Worm (Caenorhabditis elegans) whole organism, late embryonic: ENCODE results near the gene Y39B6A.25.

ENCODE experiments used
- C38D4.7 ChIP-seq: fragments of 200-800 bp; sonication (Bioruptor generic); optimal IDR thresholded peaks from 2 replicates; lab custom pipeline; 2018; ENCODE audit warnings: mild to moderate bottlenecking, missing genetic modification characterization, moderate library complexity, missing compliant biosample characterization
- F13H6.1 ChIP-seq: sonication (generic microtip); optimal IDR thresholded peaks from 2 replicates; lab custom pipeline; 2016; ENCODE audit warnings: missing genetic modification characterization, missing compliant biosample characterization
- K02D7.2 ChIP-seq: sonication (generic microtip); optimal IDR thresholded peaks from 2 replicates; lab custom pipeline; 2017; ENCODE audit warnings: mild to moderate bottlenecking, missing genetic modification characterization, missing compliant biosample characterization
- K09A11.1 ChIP-seq: sonication (generic microtip); optimal IDR thresholded peaks from 2 replicates; lab custom pipeline; 2017; ENCODE audit warnings: antibody characterized with exemption, mild to moderate bottlenecking, missing genetic modification characterization, missing compliant biosample characterization; ENCODE audit not compliant: insufficient read depth
- T23F11.4 ChIP-seq: fragments of 200-800 bp; sonication (Bioruptor generic); optimal IDR thresholded peaks from 2 replicates; lab custom pipeline; 2018; ENCODE audit warnings: mild to moderate bottlenecking, missing genetic modification characterization, missing compliant biosample characterization
- ahr-1 ChIP-seq: sonication (generic microtip); optimal IDR thresholded peaks from 2 replicates; lab custom pipeline; 2016; ENCODE audit warnings: missing genetic modification characterization, missing compliant biosample characterization
- ceh-14 ChIP-seq: sonication (generic microtip); optimal IDR thresholded peaks from 2 replicates; lab custom pipeline; 2016; ENCODE audit warnings: missing genotype, missing genetic modification characterization, missing compliant biosample characterization
- ceh-22 ChIP-seq: sonication (generic microtip); optimal IDR thresholded peaks from 2 replicates; lab custom pipeline; 2017; ENCODE audit warnings: missing biosample characterization, missing genetic modification characterization
- ceh-24 ChIP-seq: sonication (generic microtip); optimal IDR thresholded peaks from 2 replicates; lab custom pipeline; 2016; ENCODE audit warnings: mild to moderate bottlenecking, missing genetic modification characterization, missing compliant biosample characterization
- ceh-31 ChIP-seq: sonication (generic microtip); optimal IDR thresholded peaks from 2 replicates; lab custom pipeline; 2016; ENCODE audit warnings: missing genetic modification characterization, missing compliant biosample characterization
- ceh-34 ChIP-seq: sonication (generic microtip); optimal IDR thresholded peaks from 2 replicates; lab custom pipeline; 2016; ENCODE audit warnings: mild to moderate bottlenecking, missing genetic modification characterization, missing compliant biosample characterization
- ceh-48 ChIP-seq: sonication (generic microtip); optimal IDR thresholded peaks from 2 replicates; lab custom pipeline; 2016; ENCODE audit warnings: missing genetic modification characterization, inconsistent platforms, missing compliant biosample characterization
- ceh-6 ChIP-seq: fragments of 200-800 bp; sonication (Bioruptor generic); optimal IDR thresholded peaks from 2 replicates; lab custom pipeline; 2018; ENCODE audit warnings: mild to moderate bottlenecking, missing genetic modification characterization, missing compliant biosample characterization
- che-1 ChIP-seq: sonication (generic microtip); optimal IDR thresholded peaks from 2 replicates; lab custom pipeline; 2016; ENCODE audit warnings: mild to moderate bottlenecking, missing genetic modification characterization, missing compliant biosample characterization
- dmd-4 ChIP-seq: sonication (generic microtip); optimal IDR thresholded peaks from 2 replicates; lab custom pipeline; 2016; ENCODE audit warnings: borderline replicate concordance, missing genetic modification characterization, missing compliant biosample characterization
- elt-2 ChIP-seq: sonication (generic microtip); optimal IDR thresholded peaks from 2 replicates; lab custom pipeline; 2016; ENCODE audit warnings: missing genetic modification reagents, missing genetic modification characterization, missing compliant biosample characterization
- fkh-6 ChIP-seq: sonication (generic microtip); optimal IDR thresholded peaks from 2 replicates; lab custom pipeline; 2016; ENCODE audit warnings: missing genetic modification characterization, missing compliant biosample characterization
- lin-11 ChIP-seq: fragments of 200-800 bp; sonication (Bioruptor generic); optimal IDR thresholded peaks from 2 replicates; lab custom pipeline; 2018; ENCODE audit warnings: mild to moderate bottlenecking, missing genetic modification characterization, missing compliant biosample characterization
- madf-2 ChIP-seq: sonication (generic microtip); optimal IDR thresholded peaks from 2 replicates; lab custom pipeline; 2017; ENCODE audit warnings: missing genetic modification characterization, missing compliant biosample characterization
- mec-3 ChIP-seq: sonication (generic microtip); optimal IDR thresholded peaks from 2 replicates; lab custom pipeline; 2016; ENCODE audit warnings: borderline replicate concordance, missing genetic modification characterization, missing compliant biosample characterization
- nfya-1 ChIP-seq: sonication (generic microtip); optimal IDR thresholded peaks from 2 replicates; lab custom pipeline; 2017; ENCODE audit warnings: missing genetic modification characterization, mild to moderate bottlenecking, missing compliant biosample characterization, antibody characterized with exemption, moderate library complexity
- nhr-11 ChIP-seq: fragments of 150-350 bp; optimal IDR thresholded peaks from 2 replicates; lab custom pipeline; 2014; ENCODE audit warnings: missing biosample characterization, missing genetic modification characterization
- nhr-232 ChIP-seq: sonication (generic microtip); optimal IDR thresholded peaks from 2 replicates; lab custom pipeline; 2016; ENCODE audit warnings: missing genetic modification characterization, missing compliant biosample characterization
- npax-4 ChIP-seq: sonication (generic microtip); optimal IDR thresholded peaks from 2 replicates; lab custom pipeline; 2016; ENCODE audit warnings: missing genetic modification characterization, missing compliant biosample characterization
- pag-3 ChIP-seq: sonication (generic microtip); optimal IDR thresholded peaks from 2 replicates; lab custom pipeline; 2016; ENCODE audit warnings: missing compliant biosample characterization, missing genetic modification characterization, borderline replicate concordance
- pat-9 ChIP-seq: fragments of 200-800 bp; sonication (Bioruptor generic); optimal IDR thresholded peaks from 2 replicates; lab custom pipeline; 2018; ENCODE audit warnings: mild to moderate bottlenecking, missing genetic modification characterization, moderate library complexity, missing compliant biosample characterization
- pha-2 ChIP-seq: sonication (generic microtip); optimal IDR thresholded peaks from 2 replicates; lab custom pipeline; 2017; ENCODE audit warnings: mild to moderate bottlenecking, missing genetic modification characterization, missing compliant biosample characterization
- pha-4 ChIP-seq: fragments of 150-350 bp; optimal IDR thresholded peaks from 2 replicates; lab custom pipeline; 2018; ENCODE audit warnings: missing biosample characterization, missing genetic modification reagents, missing genetic modification characterization
- pros-1 ChIP-seq: fragments of 150-350 bp; optimal IDR thresholded peaks from 2 replicates; lab custom pipeline; 2014; ENCODE audit warnings: missing biosample characterization, missing genetic modification reagents, missing genetic modification characterization
- rnt-1 ChIP-seq: sonication (generic microtip); optimal IDR thresholded peaks from 2 replicates; lab custom pipeline; 2016; ENCODE audit warnings: missing genetic modification characterization, missing compliant biosample characterization
- sox-2 ChIP-seq: fragments of 200-800 bp; sonication (Bioruptor generic); IDR thresholded peaks from 2 replicates; pipeline ENCODE4 v1.3.6; 2022; ENCODE audit warnings: missing genetic modification reagents, missing genetic modification characterization, missing compliant biosample characterization
- sox-4 ChIP-seq: sonication (generic microtip); optimal IDR thresholded peaks from 2 replicates; lab custom pipeline; 2017; ENCODE audit warnings: mild to moderate bottlenecking, missing genetic modification characterization, inconsistent platforms, missing compliant biosample characterization
- unc-55 ChIP-seq: sonication (generic microtip); optimal IDR thresholded peaks from 2 replicates; lab custom pipeline; 2017; ENCODE audit warnings: missing biosample characterization, missing genetic modification reagents, missing genetic modification characterization
- unc-86 ChIP-seq: sonication (generic microtip); optimal IDR thresholded peaks from 2 replicates; lab custom pipeline; 2016; ENCODE audit warnings: missing genetic modification characterization, missing compliant biosample characterization

Y39B6A.25 gene

DNA sequence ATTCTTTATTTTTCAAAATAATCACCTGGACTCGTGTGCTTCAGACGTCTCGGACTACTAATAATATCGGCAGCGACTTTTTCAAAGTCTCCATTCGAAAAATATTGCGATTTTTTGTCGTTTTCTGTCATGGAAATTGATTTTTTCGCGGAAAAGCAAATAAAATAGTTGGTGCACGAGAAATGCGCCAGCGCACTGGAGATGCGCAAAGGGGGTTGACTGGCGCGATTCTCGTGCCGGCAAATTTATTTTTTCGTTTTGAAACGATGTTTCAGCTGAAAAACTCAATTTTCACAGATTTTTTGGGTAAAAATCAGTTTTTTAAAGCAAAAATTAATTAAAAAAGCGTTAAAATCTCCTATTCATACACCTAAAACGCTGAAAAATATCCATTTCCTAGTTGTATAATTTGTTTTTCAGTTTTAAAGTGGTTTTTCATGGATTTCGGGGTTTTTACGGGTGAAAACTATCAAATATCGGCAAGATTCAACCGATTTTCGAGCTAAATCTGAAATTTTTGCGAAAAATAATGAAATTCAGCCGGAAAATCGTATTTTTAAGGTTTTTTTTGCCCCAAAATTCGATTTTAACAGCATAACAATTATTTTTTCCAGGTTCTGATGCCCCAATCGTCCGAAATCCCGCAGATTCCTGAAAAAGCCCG is 35.9 kb upstream of the Y39B6A.25 start, which contains the start of the genes reps-1 and Y39B6A.37 (continued):
- no peak for TF ChIP-seq K09A11.1 (tag; lab: Kevin White, UChicago)
- TF ChIP-seq, all 69 proteins: peak for 6

- TF ChIP-seq unc-86 (tag; lab: Kevin White, UChicago) (no peak), pros-1 (tag; lab: Kevin White, UChicago) (no peak), unc-55 (no peak), sox-2 (GFP tag; lab: Robert Waterston, UW) (no peak), nhr-11 (tag; lab: Kevin White, UChicago) (no peak)
These were observed 35.3 kb upstream of the Y39B6A.25 start for ce11 chrV:18990958-18991357.

DNA sequence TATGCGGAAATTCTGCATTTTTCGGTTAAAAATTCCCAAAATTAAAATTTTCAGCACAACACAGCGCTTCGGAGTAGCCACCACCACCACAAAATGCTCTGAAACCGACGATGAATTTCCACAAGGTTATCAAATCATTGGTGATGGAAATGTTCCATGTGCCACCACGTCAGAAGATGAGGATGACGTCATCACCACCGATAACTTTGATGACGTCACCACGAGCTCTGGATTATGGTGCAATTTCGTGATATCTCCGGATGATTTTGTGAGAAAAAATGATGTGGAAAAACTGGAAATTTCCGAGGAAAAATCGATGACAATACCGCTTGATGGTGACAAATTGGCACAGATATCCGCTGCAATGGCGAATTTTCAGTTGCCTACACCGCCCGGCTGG is 33.2 kb upstream of the Y39B6A.25 start:
- no peak for TF ChIP-seq sox-4 (tag; lab: Kevin White, UChicago)

- TF ChIP-seq ceh-48 (tag; lab: Kevin White, UChicago) (peak; percentile 74), K09A11.1 (tag; lab: Kevin White, UChicago) (no peak)
- TF ChIP-seq, all 69 proteins: peak for 1
These were observed 32.7 kb upstream of the Y39B6A.25 start, which contains the start of gene gtf-2F2 for ce11 chrV:18993535-18993990. Gene gtf-2F2 (plus strand): TSS chrV:18993940.

ce11 chrV:18998045-18998444 is 28.2 kb upstream of the Y39B6A.25 start, which contains the start of gene tgt-2:
Gene tgt-2 (plus strand): TSS chrV:18998345.
- TF ChIP-seq ceh-34 (tag; lab: Kevin White, UChicago): no peak
- TF ChIP-seq fkh-6 (tag; lab: Kevin White, UChicago): no peak
- no peak for TF ChIP-seq pat-9 (tag; lab: Kevin White, UChicago)
- no peak for TF ChIP-seq rnt-1 (tag; lab: Kevin White, UChicago)
- TF ChIP-seq che-1 (tag; lab: Kevin White, UChicago): no peak
- TF ChIP-seq K02D7.2: no peak
- no peak for TF ChIP-seq ceh-22
- no peak for TF ChIP-seq npax-4 (tag; lab: Kevin White, UChicago)
- no peak for TF ChIP-seq dmd-4
- TF ChIP-seq nfya-1 (tag; lab: Kevin White, UChicago): no peak
- TF ChIP-seq ceh-24 (tag; lab: Kevin White, UChicago): no peak
- TF ChIP-seq elt-2 (tag; lab: Kevin White, UChicago): no peak
- TF ChIP-seq ceh-14: no peak
- TF ChIP-seq madf-2: no peak
- TF ChIP-seq ahr-1 (tag; lab: Kevin White, UChicago): no peak
- TF ChIP-seq pag-3 (tag; lab: Kevin White, UChicago): no peak
- TF ChIP-seq mec-3: no peak
- no peak for TF ChIP-seq nhr-232
- TF ChIP-seq ceh-31 (tag; lab: Kevin White, UChicago): no peak
- TF ChIP-seq ceh-6: no peak

ce11 chrV:19000542-19000941 is 25.7 kb upstream of the Y39B6A.25 start:
- no peak for TF ChIP-seq lin-11
- no peak for TF ChIP-seq T23F11.4 (GFP tag; lab: Kevin White, UChicago)
- no peak for TF ChIP-seq K09A11.1 (tag; lab: Kevin White, UChicago)
- TF ChIP-seq C38D4.7: no peak
- TF ChIP-seq pha-2 (tag; lab: Kevin White, UChicago): no peak
- TF ChIP-seq pros-1 (tag; lab: Kevin White, UChicago): no peak
- no peak for TF ChIP-seq F13H6.1 (tag; lab: Kevin White, UChicago)
- no peak for TF ChIP-seq pha-4 (tag; lab: Kevin White, UChicago)
